Fruit fly (Drosophila melanogaster): ENCODE results near the gene Ulp1.
A peak's percentile ranks its signal among the peaks of the same experiment; 100 is the strongest.

Gene Ulp1

DNA sequence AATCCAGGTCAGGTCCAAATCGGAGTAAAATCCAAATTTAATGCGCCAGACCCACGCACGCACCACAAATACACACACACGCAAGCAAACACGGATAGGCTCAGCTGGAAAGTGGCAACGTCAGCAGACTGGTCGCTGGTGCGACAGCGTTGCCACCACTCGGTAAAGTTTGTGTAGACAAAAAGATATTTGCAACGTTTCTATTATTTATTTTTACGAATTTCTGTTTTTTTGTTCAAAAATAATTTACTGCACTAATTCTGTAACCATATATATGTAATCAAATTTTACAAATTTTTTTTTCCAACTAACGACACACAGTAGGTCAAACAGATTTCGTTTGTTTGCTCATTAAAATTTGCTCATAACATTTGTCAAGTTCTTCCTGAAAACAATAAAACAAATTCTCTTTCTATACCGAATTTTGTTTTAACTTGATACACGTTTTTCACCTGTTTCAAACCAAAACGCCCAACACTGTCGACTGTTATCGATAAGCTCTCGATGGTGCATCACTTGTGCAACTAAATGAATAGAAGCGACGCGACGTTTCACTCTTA is 28.2 kb downstream of the Ulp1 start, which contains the start of the genes CG7556 and CG7453 (continued):
- TF ChIP-seq PHDP (tag; optimal IDR thresholded peaks at IDR 0.05) (peak; percentile 70), az2 (GFP tag; optimal IDR thresholded peaks at IDR 0.05) (peak; percentile 80), CG14860 (GFP tag; IDR thresholded peaks at IDR 0.05; ENCODE audit: partially characterized antibody) (no peak), Mes4 (GFP tag; optimal IDR thresholded peaks at IDR 0.05) (peak; percentile 54), BEAF-32 (GFP tag; optimal IDR thresholded peaks at IDR 0.05) (peak; percentile 56), Hand (GFP tag; optimal IDR thresholded peaks at IDR 0.05) (no peak), CG1602 (GFP tag; optimal IDR thresholded peaks at IDR 0.05) (peak; percentile 70), Drgx (GFP tag; IDR thresholded peaks at IDR 0.05) (peak; percentile 32; the same call in 1 of the 2 replicates), bowl (GFP tag; IDR thresholded peaks at IDR 0.05) (no peak), CG4730 (GFP tag; IDR thresholded peaks at IDR 0.05) (peak; percentile 31; the same call in 1 of the 2 replicates), Spps (tag; optimal IDR thresholded peaks at IDR 0.05) (peak; percentile 19), zf30C (GFP tag; optimal IDR thresholded peaks at IDR 0.05) (peak; percentile 64), CG6683 (GFP tag; optimal IDR thresholded peaks at IDR 0.05) (peak; percentile 42), CG15269 (tag; optimal IDR thresholded peaks at IDR 0.05) (peak; percentile 77), HLH4C (GFP tag; IDR thresholded peaks at IDR 0.05; ENCODE audit: partially characterized antibody) (no peak), CTCF (GFP tag; optimal IDR thresholded peaks at IDR 0.05) (no peak), CG11695 (GFP tag; IDR thresholded peaks at IDR 0.05) (peak; percentile 38; the same call in 1 of the 3 replicates), luna (GFP tag; optimal IDR thresholded peaks at IDR 0.05) (peak; percentile 25), CG10366 (GFP tag; IDR thresholded peaks at IDR 0.05) (peak; percentile 51), CG7786 (GFP tag; optimal IDR thresholded peaks at IDR 0.05) (peak; percentile 63), Tbp (GFP tag; optimal IDR thresholded peaks at IDR 0.05) (no peak), kah (GFP tag; optimal IDR thresholded peaks at IDR 0.05) (no peak), ranshi (GFP tag; IDR thresholded peaks at IDR 0.05) (peak; percentile 62; the same call in 1 of the 2 replicates), CG12391 (tag; optimal IDR thresholded peaks at IDR 0.05) (peak; percentile 89), pho (GFP tag; optimal IDR thresholded peaks at IDR 0.05) (peak; percentile 79), so (GFP tag; IDR thresholded peaks at IDR 0.05) (0 out of 3 replicates have a peak, but pooled peaks have one; percentile 29), gfzf (GFP tag; optimal IDR thresholded peaks at IDR 0.05) (peak; percentile 12), CG4404 (GFP tag; IDR thresholded peaks at IDR 0.05) (peak; percentile 32), sens-2 (GFP tag; IDR thresholded peaks at IDR 0.05) (no peak), lbe (GFP tag; optimal IDR thresholded peaks at IDR 0.05) (peak; percentile 31), Mad (GFP tag; optimal IDR thresholded peaks at IDR 0.05) (peak; percentile 60), CG10321 (GFP tag; IDR thresholded peaks at IDR 0.05) (no peak), zfh2 (GFP tag; optimal IDR thresholded peaks at IDR 0.05) (peak; percentile 83), dmrt99B (tag; optimal IDR thresholded peaks at IDR 0.05) (peak; percentile 62), CG1792 (GFP tag; optimal IDR thresholded peaks at IDR 0.05) (no peak), schlank (tag; optimal IDR thresholded peaks at IDR 0.05) (peak; percentile 7), jing (GFP tag; optimal IDR thresholded peaks at IDR 0.05) (peak; percentile 32), CG10209 (GFP tag; optimal IDR thresholded peaks at IDR 0.05) (peak; percentile 65), Ada2b (GFP tag; IDR thresholded peaks at IDR 0.05) (peak; percentile 45; the same call in 1 of the 2 replicates), CG11456 (GFP tag; IDR thresholded peaks at IDR 0.05) (no peak; the same call in 2 of the 3 replicates), gcm2 (GFP tag; optimal IDR thresholded peaks at IDR 0.05) (no peak), CG2199 (GFP tag; IDR thresholded peaks at IDR 0.05) (no peak), CG12155 (GFP tag; optimal IDR thresholded peaks at IDR 0.05) (peak; percentile 65), CG10959 (GFP tag; IDR thresholded peaks at IDR 0.05) (no peak), CG31224 (GFP tag; IDR thresholded peaks at IDR 0.05) (peak; percentile 45), ara (GFP tag; IDR thresholded peaks at IDR 0.05) (no peak), CG6813 (GFP tag; optimal IDR thresholded peaks at IDR 0.05) (no peak), Elba2 (GFP tag; optimal IDR thresholded peaks at IDR 0.05) (no peak), CkIIα-i1 (GFP tag; IDR thresholded peaks at IDR 0.05) (no peak), Med (GFP tag) (peak; percentile 90), zen2 (GFP tag; IDR thresholded peaks at IDR 0.05; ENCODE audit: partially characterized antibody) (no peak)

All from whole organism, embryonic.